Fruit fly (Drosophila melanogaster) whole organism, wandering third instar larva: ENCODE data around the gene Rnmt.

Experiments used
- Dfd ChIP-seq: fragments of >200 bp; optimal IDR thresholded peaks from 2 replicates; lab custom pipeline; 2017; ENCODE audit warnings: missing biosample characterization, missing genetic modification characterization
- Hr78 ChIP-seq: fragments of >200 bp; optimal IDR thresholded peaks from 2 replicates; lab custom pipeline; 2017; ENCODE audit warnings: missing biosample characterization, missing genetic modification characterization
- Jra ChIP-seq: sonication (Bioruptor generic); optimal IDR thresholded peaks from 2 replicates; lab custom pipeline; 2016; ENCODE audit warnings: missing biosample characterization, missing genetic modification characterization
- Myc ChIP-seq: fragments of >200 bp; optimal IDR thresholded peaks from 2 replicates; lab custom pipeline; 2017
- dl ChIP-seq, 2 experiments: fragments of 175-275, 200-275 bp in 1 of 2; fragments of 200-275 bp in 1 of 2; sonication (Bioruptor generic); optimal IDR thresholded peaks; lab custom pipeline; 2018; ENCODE audit warnings: mild to moderate bottlenecking in 2 of 2, missing biosample characterization in 2 of 2, missing genetic modification characterization in 2 of 2, moderate library complexity in 2 of 2; ENCODE audit not compliant: partially characterized antibody in 2 of 2, insufficient read depth in 1 of 2
- ey ChIP-seq: fragments of 200-800 bp; sonication (Bioruptor generic); optimal IDR thresholded peaks from 2 replicates; lab custom pipeline; 2016; ENCODE audit warnings: missing biosample characterization, missing genetic modification characterization
- jim ChIP-seq: fragments of 175-275, 200-325 bp; sonication (Bioruptor generic); optimal IDR thresholded peaks from 2 replicates; lab custom pipeline; 2016; ENCODE audit warnings: missing biosample characterization, mild to moderate bottlenecking, missing genetic modification characterization

dm6 chr2L:15039309-15039772 lies 29.6 kb downstream of the Rnmt start:
- TF ChIP-seq Hr78 (no peak), ey (GFP tag; lab: Kevin White, UChicago) (peak; percentile 5), dl (GFP tag; optimal IDR thresholded peaks at IDR 0.05; lab: Kevin White, UChicago; ENCODE audit: insufficient read depth in 1 of 2, partially characterized antibody in 2 of 2) (no peak), Dfd (no peak), Myc (lab: Kevin White, UChicago) (peak; percentile 90), Jra (GFP tag; lab: Kevin White, UChicago) (peak; percentile 22), jim (GFP tag; lab: Kevin White, UChicago) (no peak)
